Worm (Caenorhabditis elegans): ENCODE data around the gene F54B11.10.

ce11 chrX:13532424-13533309 lies 49.3 kb upstream of the F54B11.10 start, which contains the start of gene acr-12:
- no peak for TF ChIP-seq unc-62 (GFP tag; optimal IDR thresholded peaks at IDR 0.05)
- TF ChIP-seq ama-1 (optimal IDR thresholded peaks at IDR 0.05), result no peak
- no peak for TF ChIP-seq lin-13 (GFP tag; optimal IDR thresholded peaks at IDR 0.05)
- no peak for TF ChIP-seq C34F6.9 (tag; optimal IDR thresholded peaks at IDR 0.05)
- no peak for TF ChIP-seq zag-1 (tag; optimal IDR thresholded peaks at IDR 0.05)
- TF ChIP-seq snpc-4 (tag; optimal IDR thresholded peaks at IDR 0.05), result no peak
- TF ChIP-seq ZK546.5 (tag; optimal IDR thresholded peaks at IDR 0.05), result no peak

Data from whole organism, L2 larva.